Fruit fly (Drosophila melanogaster) whole organism, prepupa: ENCODE data around the gene CG33235.

Source experiments
- Blimp-1 ChIP-seq: fragments of 200-800 bp; sonication (Bioruptor generic); optimal IDR thresholded peaks from 3 replicates; lab custom pipeline; 2017; ENCODE audit warnings: missing biosample characterization, missing genetic modification characterization, mild to moderate bottlenecking, moderate library complexity, missing genetic modification reagents
- CG10631 ChIP-seq: fragments of 200-800 bp; sonication (Bioruptor generic); optimal IDR thresholded peaks from 2 replicates; lab custom pipeline; 2016; ENCODE audit warnings: missing biosample characterization, missing genetic modification characterization
- CG10669 ChIP-seq: fragments of 200-800 bp; sonication (Bioruptor generic); optimal IDR thresholded peaks from 3 replicates; lab custom pipeline; 2018; ENCODE audit warnings: missing biosample characterization, mild to moderate bottlenecking, missing genetic modification characterization, moderate library complexity
- CG11762 ChIP-seq: fragments of 200-800 bp; sonication (Bioruptor generic); optimal IDR thresholded peaks from 3 replicates; lab custom pipeline; 2016; ENCODE audit warnings: missing biosample characterization, missing genetic modification characterization; ENCODE audit not compliant: insufficient read depth
- CG11902 ChIP-seq: fragments of 200-800 bp; sonication (Bioruptor generic); optimal IDR thresholded peaks from 3 replicates; lab custom pipeline; 2016; ENCODE audit warnings: missing biosample characterization, missing genetic modification characterization
- CG15336 ChIP-seq: fragments of 200-800 bp; sonication (Bioruptor generic); IDR thresholded peaks from 2 replicates; pipeline ENCODE4 v1.3.6; 2022; ENCODE audit warnings: missing biosample characterization, missing genetic modification characterization
- CG1621 ChIP-seq: fragments of 200-800 bp; sonication (Bioruptor generic); optimal IDR thresholded peaks from 3 replicates; lab custom pipeline; 2018; ENCODE audit warnings: missing biosample characterization, mild to moderate bottlenecking, missing genetic modification characterization
- CG16779 ChIP-seq: fragments of 200-800 bp; sonication (Bioruptor generic); optimal IDR thresholded peaks from 3 replicates; lab custom pipeline; 2017; ENCODE audit warnings: missing biosample characterization, mild to moderate bottlenecking, missing genetic modification characterization
- CG3032 ChIP-seq: fragments of 200-800 bp; optimal IDR thresholded peaks from 2 replicates; lab custom pipeline; 2019; ENCODE audit warnings: missing biosample characterization, mild to moderate bottlenecking, missing genetic modification characterization, moderate library complexity
- CG32006 ChIP-seq: fragments of 200-800 bp; sonication (Bioruptor generic); optimal IDR thresholded peaks from 3 replicates; lab custom pipeline; 2017; ENCODE audit warnings: missing biosample characterization, mild to moderate bottlenecking, missing genetic modification characterization
- CG34406 ChIP-seq: fragments of 200-800 bp; sonication (Bioruptor generic); optimal IDR thresholded peaks from 3 replicates; lab custom pipeline; 2016; ENCODE audit warnings: missing biosample characterization, missing genetic modification characterization
- CG3919 ChIP-seq: fragments of 200-800 bp; sonication (Bioruptor generic); optimal IDR thresholded peaks from 3 replicates; lab custom pipeline; 2016; ENCODE audit warnings: missing biosample characterization, missing genetic modification characterization
- CG4318 ChIP-seq: fragments of 200-800 bp; sonication (Bioruptor generic); optimal IDR thresholded peaks from 3 replicates; lab custom pipeline; 2017; ENCODE audit warnings: missing biosample characterization, mild to moderate bottlenecking, missing genetic modification characterization
- CG6163 ChIP-seq: fragments of 200-800 bp; sonication (Bioruptor generic); IDR thresholded peaks from 3 replicates; pipeline ENCODE4 v1.3.6; 2022; ENCODE audit warnings: missing biosample characterization, missing genetic modification characterization
- CG6276 ChIP-seq: fragments of 200-800 bp; sonication (Bioruptor generic); optimal IDR thresholded peaks from 2 replicates; lab custom pipeline; 2017; ENCODE audit warnings: missing biosample characterization, mild to moderate bottlenecking, missing genetic modification characterization
- CG6808 ChIP-seq: fragments of 200-800 bp; sonication (Bioruptor generic); optimal IDR thresholded peaks from 3 replicates; lab custom pipeline; 2017; ENCODE audit warnings: missing biosample characterization, missing genetic modification characterization, mild to moderate bottlenecking, moderate library complexity, missing genetic modification reagents
- CG6854 ChIP-seq: fragments of 200-800 bp; sonication (Bioruptor generic); optimal IDR thresholded peaks from 2 replicates; lab custom pipeline; 2017; ENCODE audit warnings: missing biosample characterization, mild to moderate bottlenecking, missing genetic modification characterization
- CG7368 ChIP-seq: fragments of 200-800 bp; sonication (Bioruptor generic); optimal IDR thresholded peaks from 3 replicates; lab custom pipeline; 2016; ENCODE audit warnings: missing biosample characterization, missing genetic modification characterization
- CG8319 ChIP-seq: fragments of 200-800 bp; sonication (Bioruptor generic); optimal IDR thresholded peaks from 3 replicates; lab custom pipeline; 2016; ENCODE audit warnings: missing biosample characterization, missing genetic modification characterization
- CG8632 ChIP-seq: fragments of 200-800 bp; sonication (Bioruptor generic); optimal IDR thresholded peaks from 3 replicates; lab custom pipeline; 2016; ENCODE audit warnings: missing biosample characterization, missing genetic modification characterization
- CG9139 ChIP-seq: fragments of 200-800 bp; sonication (Bioruptor generic); optimal IDR thresholded peaks from 3 replicates; lab custom pipeline; 2017; ENCODE audit warnings: missing biosample characterization, mild to moderate bottlenecking, missing genetic modification characterization
- Eip75B ChIP-seq: fragments of 200-800 bp; sonication (Bioruptor generic); optimal IDR thresholded peaks from 3 replicates; lab custom pipeline; 2016; ENCODE audit warnings: missing biosample characterization, missing genetic modification characterization
- Eip93F ChIP-seq: fragments of 200-800 bp; sonication (Bioruptor generic); optimal IDR thresholded peaks from 2 replicates; lab custom pipeline; 2016; ENCODE audit warnings: missing biosample characterization, mild to moderate bottlenecking, missing genetic modification characterization
- Ets21C ChIP-seq: fragments of 200-800 bp; sonication (Bioruptor generic); optimal IDR thresholded peaks from 3 replicates; lab custom pipeline; 2016; ENCODE audit warnings: missing biosample characterization, missing genetic modification characterization
- Ets96B ChIP-seq: fragments of 200-800 bp; optimal IDR thresholded peaks from 2 replicates; lab custom pipeline; 2019; ENCODE audit warnings: missing biosample characterization, mild to moderate bottlenecking, missing genetic modification characterization, moderate library complexity
- Gug ChIP-seq: fragments of 200-800 bp; sonication (Bioruptor generic); IDR thresholded peaks from 2 replicates; pipeline ENCODE4 v1.3.6; 2022; ENCODE audit warnings: missing biosample characterization, missing genetic modification characterization
- Hr38 ChIP-seq: sonication (Bioruptor generic); optimal IDR thresholded peaks from 2 replicates; lab custom pipeline; 2016; ENCODE audit warnings: missing biosample characterization, missing genetic modification characterization
- Hr39 ChIP-seq: fragments of 200-800 bp; sonication (Bioruptor generic); optimal IDR thresholded peaks from 2 replicates; lab custom pipeline; 2016; ENCODE audit warnings: missing biosample characterization, missing genetic modification characterization
- Hr4 ChIP-seq: fragments of 200-800 bp; sonication (Bioruptor generic); optimal IDR thresholded peaks from 3 replicates; lab custom pipeline; 2016; ENCODE audit warnings: missing biosample characterization, missing genetic modification characterization
- Lpt ChIP-seq: fragments of 200-800 bp; sonication (Bioruptor generic); optimal IDR thresholded peaks from 3 replicates; lab custom pipeline; 2016; ENCODE audit warnings: missing biosample characterization, missing genetic modification characterization
- Met ChIP-seq: fragments of 200-800 bp; sonication (Bioruptor generic); optimal IDR thresholded peaks from 3 replicates; lab custom pipeline; 2016; ENCODE audit warnings: missing biosample characterization, missing genetic modification characterization
- OdsH ChIP-seq: fragments of 200-800 bp; sonication (Bioruptor generic); optimal IDR thresholded peaks from 3 replicates; lab custom pipeline; 2016; ENCODE audit warnings: missing biosample characterization, missing genetic modification characterization
- Smox ChIP-seq: fragments of 200-800 bp; sonication (Bioruptor generic); optimal IDR thresholded peaks from 3 replicates; lab custom pipeline; 2016; ENCODE audit warnings: missing biosample characterization, missing genetic modification characterization
- Sox102F ChIP-seq: fragments of 200-800 bp; sonication (Bioruptor generic); optimal IDR thresholded peaks from 2 replicates; lab custom pipeline; 2016; ENCODE audit warnings: missing biosample characterization, mild to moderate bottlenecking, missing genetic modification characterization
- Sox14 ChIP-seq: fragments of 200-800 bp; sonication (Bioruptor generic); optimal IDR thresholded peaks from 3 replicates; lab custom pipeline; 2016; ENCODE audit warnings: missing biosample characterization, missing genetic modification characterization
- Sox15 ChIP-seq: fragments of 200-800 bp; sonication (Bioruptor generic); optimal IDR thresholded peaks from 3 replicates; lab custom pipeline; 2016; ENCODE audit warnings: missing biosample characterization, missing genetic modification characterization
- achi ChIP-seq: fragments of 200-800 bp; sonication (Bioruptor generic); optimal IDR thresholded peaks from 3 replicates; lab custom pipeline; 2016; ENCODE audit warnings: missing biosample characterization, missing genetic modification characterization
- acj6 ChIP-seq: fragments of 200-800 bp; sonication (Bioruptor generic); optimal IDR thresholded peaks from 3 replicates; lab custom pipeline; 2016; ENCODE audit warnings: missing biosample characterization, missing genetic modification characterization
- dac ChIP-seq: fragments of 200-800 bp; sonication (Bioruptor generic); optimal IDR thresholded peaks from 2 replicates; lab custom pipeline; 2017; ENCODE audit warnings: missing biosample characterization, mild to moderate bottlenecking, missing genetic modification characterization
- dsx ChIP-seq: fragments of 200-800 bp; optimal IDR thresholded peaks from 3 replicates; lab custom pipeline; 2019; ENCODE audit warnings: missing biosample characterization, mild to moderate bottlenecking, missing genetic modification characterization, moderate library complexity; ENCODE audit not compliant: poor library complexity, severe bottlenecking
- eg ChIP-seq: fragments of 200-800 bp; sonication (Bioruptor generic); IDR thresholded peaks from 3 replicates; pipeline ENCODE4 v1.3.6; 2022; ENCODE audit warnings: missing biosample characterization, missing genetic modification characterization
- esn ChIP-seq: fragments of 200-800 bp; sonication (Bioruptor generic); optimal IDR thresholded peaks from 2 replicates; lab custom pipeline; 2016; ENCODE audit warnings: missing biosample characterization, mild to moderate bottlenecking, missing genetic modification characterization, moderate library complexity
- fd59A ChIP-seq: fragments of 200-800 bp; sonication (Bioruptor generic); optimal IDR thresholded peaks from 2 replicates; lab custom pipeline; 2017; ENCODE audit warnings: missing biosample characterization, mild to moderate bottlenecking, missing genetic modification characterization, missing genetic modification reagents
- fd85E ChIP-seq: fragments of 200-800 bp; sonication (Bioruptor generic); optimal IDR thresholded peaks from 3 replicates; lab custom pipeline; 2016; ENCODE audit warnings: missing biosample characterization, missing genetic modification characterization
- lz ChIP-seq: fragments of 200-800 bp; sonication (Bioruptor generic); optimal IDR thresholded peaks from 3 replicates; lab custom pipeline; 2016; ENCODE audit warnings: missing biosample characterization, missing genetic modification characterization
- pdm3 ChIP-seq: fragments of 200-800 bp; sonication (Bioruptor generic); optimal IDR thresholded peaks from 3 replicates; lab custom pipeline; 2016; ENCODE audit warnings: missing biosample characterization, missing genetic modification characterization
- salr ChIP-seq, 2 experiments: fragments of 200-800 bp; sonication (Bioruptor generic); optimal IDR thresholded peaks; 3 replicates each; lab custom pipeline; 2016 to 2018; ENCODE audit warnings: missing biosample characterization in 2 of 2, missing genetic modification characterization in 2 of 2, mild to moderate bottlenecking in 1 of 2
- spab ChIP-seq: fragments of 200-800 bp; sonication (Bioruptor generic); optimal IDR thresholded peaks from 2 replicates; lab custom pipeline; 2017; ENCODE audit warnings: missing biosample characterization, mild to moderate bottlenecking, missing genetic modification characterization, missing genetic modification reagents
- ss ChIP-seq, 2 experiments: fragments of 200-800 bp; sonication (Bioruptor generic); optimal IDR thresholded peaks; 2 replicates in 1 of 2; 3 replicates in 1 of 2; lab custom pipeline; 2017 to 2018; ENCODE audit warnings: mild to moderate bottlenecking in 2 of 2, missing biosample characterization in 2 of 2, missing genetic modification characterization in 2 of 2, moderate library complexity in 1 of 2
- svp ChIP-seq: fragments of 200-800 bp; sonication (Bioruptor generic); peaks from one replicate; lab custom pipeline; 2016; ENCODE audit warnings: missing biosample characterization, missing genetic modification characterization
- topi ChIP-seq: fragments of 200-800 bp; sonication (Bioruptor generic); optimal IDR thresholded peaks from 3 replicates; lab custom pipeline; 2016; ENCODE audit warnings: missing biosample characterization, missing genetic modification characterization

Gene CG33235

dm6 chrX:11452846-11453391 lies 38.5 kb downstream of the CG33235 start:
- TF ChIP-seq CG7368: peak; percentile 83
- TF ChIP-seq CG3919 (GFP tag; lab: Kevin White, UChicago): peak; percentile 87
- peak; percentile 69 for TF ChIP-seq Smox
- TF ChIP-seq CG6163: peak; percentile 96
- peak; percentile 82 for TF ChIP-seq CG16779 (tag; lab: Kevin White, UChicago)
- TF ChIP-seq CG34406 (GFP tag; lab: Kevin White, UChicago): peak; percentile 71
- TF ChIP-seq Blimp-1: no peak
- TF ChIP-seq CG3032 (tag; lab: Kevin White, UChicago): peak; percentile 78
- TF ChIP-seq CG15336 (GFP tag; lab: Robert Waterston, UW): peak; percentile 93
- peak; percentile 90 for TF ChIP-seq Gug (GFP tag; lab: Robert Waterston, UW)
- TF ChIP-seq pdm3: peak; percentile 88
- peak; percentile 55 for TF ChIP-seq CG11902 (GFP tag; lab: Kevin White, UChicago)
- peak; percentile 58 to 66 for TF ChIP-seq salr (GFP tag; optimal IDR thresholded peaks at IDR 0.05; lab: Kevin White, UChicago)
- TF ChIP-seq acj6: peak; percentile 87
- TF ChIP-seq Hr4 (GFP tag; lab: Kevin White, UChicago): peak; percentile 94
- TF ChIP-seq fd59A (GFP tag; lab: Kevin White, UChicago): peak; percentile 63
- TF ChIP-seq CG10669 (GFP tag; lab: Kevin White, UChicago): peak; percentile 82
- peak; percentile 77 for TF ChIP-seq esn
- peak; percentile 84 for TF ChIP-seq CG10631
- peak; percentile 62 for TF ChIP-seq CG8319 (GFP tag; lab: Kevin White, UChicago)
- peak; percentile 56 for TF ChIP-seq fd85E (GFP tag; lab: Kevin White, UChicago)
- peak; percentile 83 for TF ChIP-seq Sox14
- TF ChIP-seq lz (GFP tag; lab: Kevin White, UChicago): peak; percentile 75
- peak; percentile 82 for TF ChIP-seq Lpt (GFP tag; lab: Kevin White, UChicago)
- TF ChIP-seq CG11762 (GFP tag; lab: Kevin White, UChicago): peak; percentile 74
- TF ChIP-seq spab: peak; percentile 74
- TF ChIP-seq CG32006 (GFP tag; lab: Kevin White, UChicago): peak; percentile 91
- TF ChIP-seq Sox102F (GFP tag; lab: Kevin White, UChicago): peak; percentile 66
- TF ChIP-seq ss (GFP tag; optimal IDR thresholded peaks at IDR 0.05; lab: Kevin White, UChicago): peak; percentile 68 to 77
- peak; percentile 80 for TF ChIP-seq topi
- TF ChIP-seq CG8632: peak; percentile 75
- TF ChIP-seq svp (GFP tag; lab: Kevin White, UChicago): peak; percentile 86
- TF ChIP-seq CG6854: no peak
- no peak for TF ChIP-seq Hr38 (GFP tag; lab: Kevin White, UChicago)
- peak; percentile 84 for TF ChIP-seq CG6276 (GFP tag; lab: Kevin White, UChicago)
- peak; percentile 56 for TF ChIP-seq Ets21C (GFP tag; lab: Kevin White, UChicago)
- peak; percentile 86 for TF ChIP-seq achi
- peak; percentile 81 for TF ChIP-seq Ets96B
- TF ChIP-seq Sox15: peak; percentile 41
- peak; percentile 68 for TF ChIP-seq Hr39 (GFP tag; lab: Kevin White, UChicago)
- TF ChIP-seq CG4318 (GFP tag; lab: Kevin White, UChicago): peak; percentile 89
- TF ChIP-seq Met (GFP tag; lab: Kevin White, UChicago): peak; percentile 82
- TF ChIP-seq CG1621 (tag; lab: Kevin White, UChicago): peak; percentile 80
- peak; percentile 77 for TF ChIP-seq OdsH (GFP tag; lab: Kevin White, UChicago)
- peak; percentile 88 for TF ChIP-seq Eip75B (GFP tag; lab: Kevin White, UChicago)
- TF ChIP-seq dsx (GFP tag; lab: Kevin White, UChicago): peak; percentile 85
- no peak for TF ChIP-seq Eip93F (GFP tag; lab: Kevin White, UChicago)
- peak; percentile 88 for TF ChIP-seq dac (GFP tag; lab: Kevin White, UChicago)
- peak; percentile 68 for TF ChIP-seq CG6808 (GFP tag; lab: Kevin White, UChicago)
- peak; percentile 73 for TF ChIP-seq CG9139
- TF ChIP-seq eg (GFP tag; lab: Robert Waterston, UW): peak; percentile 96
